Worm (Caenorhabditis elegans) whole organism, L1 larva: ENCODE data around the gene klc-2.

Source experiments
- aly-2 ChIP-seq: fragments of 150-350 bp; optimal IDR thresholded peaks from 2 replicates; lab custom pipeline; 2014; ENCODE audit warnings: missing biosample characterization, missing genetic modification characterization
- ceh-90 ChIP-seq: sonication (generic microtip); optimal IDR thresholded peaks from 2 replicates; lab custom pipeline; 2016; ENCODE audit warnings: missing genetic modification characterization, missing compliant biosample characterization
- dpl-1 ChIP-seq, 3 experiments: fragments of 150-350 bp in 2 of 3; sonication (generic microtip) in 1 of 3; optimal IDR thresholded peaks; 2 replicates each; lab custom pipeline; 2014 to 2017; ENCODE audit warnings: missing biosample characterization in 3 of 3, missing genetic modification characterization in 3 of 3, missing genetic modification reagents in 3 of 3
- dsc-1 ChIP-seq: sonication (generic microtip); optimal IDR thresholded peaks from 2 replicates; lab custom pipeline; 2016; ENCODE audit warnings: mild to moderate bottlenecking, missing genetic modification characterization, missing compliant biosample characterization
- efl-1 ChIP-seq, 4 experiments: fragments of 150-350 bp; optimal IDR thresholded peaks in 3 of 4; peaks in 1 of 4; 1 replicate in 1 of 4; 2 replicates in 3 of 4; lab custom pipeline; 2014; ENCODE audit warnings: missing biosample characterization in 2 of 4, missing genetic modification characterization in 2 of 4, missing genetic modification reagents in 2 of 4
- efl-3 ChIP-seq: fragments of 200-800 bp; sonication (Bioruptor generic); optimal IDR thresholded peaks from 2 replicates; lab custom pipeline; 2018; ENCODE audit warnings: mild to moderate bottlenecking, missing genetic modification characterization, missing compliant biosample characterization
- egl-13 ChIP-seq: sonication (generic microtip); optimal IDR thresholded peaks from 2 replicates; lab custom pipeline; 2016; ENCODE audit warnings: missing genotype, missing genetic modification reagents, missing genetic modification characterization, missing compliant biosample characterization
- fkh-10 ChIP-seq: sonication (generic microtip); optimal IDR thresholded peaks from 2 replicates; lab custom pipeline; 2017; ENCODE audit warnings: missing biosample characterization, missing genetic modification reagents, missing genetic modification characterization
- fkh-4 ChIP-seq: sonication (generic microtip); optimal IDR thresholded peaks from 2 replicates; lab custom pipeline; 2016; ENCODE audit warnings: missing compliant biosample characterization, missing genetic modification characterization, borderline replicate concordance
- fkh-8 ChIP-seq: sonication (generic microtip); optimal IDR thresholded peaks from 2 replicates; lab custom pipeline; 2016; ENCODE audit warnings: mild to moderate bottlenecking, missing genetic modification characterization, missing compliant biosample characterization
- fos-1 ChIP-seq: fragments of 150-350 bp; optimal IDR thresholded peaks from 2 replicates; lab custom pipeline; 2014; ENCODE audit warnings: missing biosample characterization, missing genetic modification characterization
- hlh-4 ChIP-seq: sonication (generic microtip); optimal IDR thresholded peaks from 2 replicates; lab custom pipeline; 2016; ENCODE audit warnings: mild to moderate bottlenecking, missing genetic modification characterization, missing compliant biosample characterization
- jun-1 ChIP-seq: fragments of 150-350 bp; optimal IDR thresholded peaks from 2 replicates; lab custom pipeline; 2014; ENCODE audit warnings: missing biosample characterization, missing genetic modification reagents, missing genetic modification characterization
- lin-13 ChIP-seq: fragments of 150-350 bp; optimal IDR thresholded peaks from 2 replicates; lab custom pipeline; 2014; ENCODE audit warnings: missing biosample characterization, missing genetic modification reagents, missing genetic modification characterization
- lin-35 ChIP-seq, 2 experiments: fragments of 150-350 bp; optimal IDR thresholded peaks; 2 replicates each; lab custom pipeline; 2014; ENCODE audit warnings: missing biosample characterization in 2 of 2, missing genetic modification characterization in 2 of 2, missing genetic modification reagents in 2 of 2
- lir-3 ChIP-seq: sonication (generic microtip); optimal IDR thresholded peaks from 2 replicates; lab custom pipeline; 2016; ENCODE audit warnings: mild to moderate bottlenecking, missing genetic modification characterization, moderate library complexity, missing compliant biosample characterization; ENCODE audit not compliant: poor library complexity
- lsy-2 ChIP-seq, 2 experiments: fragments of 150-350 bp; optimal IDR thresholded peaks; 2 replicates each; lab custom pipeline; 2014; ENCODE audit warnings: missing biosample characterization in 2 of 2, missing genetic modification characterization in 2 of 2
- mep-1 ChIP-seq: fragments of 150-350 bp; optimal IDR thresholded peaks from 2 replicates; lab custom pipeline; 2014; ENCODE audit warnings: missing biosample characterization, missing genetic modification characterization
- nhr-20 ChIP-seq: sonication (generic microtip); optimal IDR thresholded peaks from 2 replicates; lab custom pipeline; 2016; ENCODE audit warnings: mild to moderate bottlenecking, missing genetic modification characterization, missing compliant biosample characterization
- nhr-237 ChIP-seq: fragments of 150-350 bp; optimal IDR thresholded peaks from 2 replicates; lab custom pipeline; 2014; ENCODE audit warnings: missing biosample characterization, missing genetic modification characterization
- nhr-28 ChIP-seq: fragments of 150-350 bp; optimal IDR thresholded peaks from 2 replicates; lab custom pipeline; 2014; ENCODE audit warnings: missing biosample characterization, missing genetic modification characterization
- nhr-77 ChIP-seq: fragments of 150-350 bp; optimal IDR thresholded peaks from 2 replicates; lab custom pipeline; 2014; ENCODE audit warnings: missing biosample characterization, missing genetic modification characterization
- nhr-84 ChIP-seq: sonication (generic microtip); optimal IDR thresholded peaks from 2 replicates; lab custom pipeline; 2017; ENCODE audit warnings: missing biosample characterization, missing genetic modification characterization
- pax-3 ChIP-seq: fragments of 200-800 bp; sonication (Bioruptor generic); optimal IDR thresholded peaks from 2 replicates; lab custom pipeline; 2018; ENCODE audit warnings: mild to moderate bottlenecking, missing genetic modification characterization, moderate library complexity, missing compliant biosample characterization
- rnt-1 ChIP-seq: sonication (generic microtip); optimal IDR thresholded peaks from 2 replicates; lab custom pipeline; 2016; ENCODE audit warnings: mild to moderate bottlenecking, missing genetic modification characterization, moderate library complexity, missing compliant biosample characterization
- skn-1 ChIP-seq: fragments of 150-350 bp; optimal IDR thresholded peaks from 2 replicates; lab custom pipeline; 2014; ENCODE audit warnings: missing biosample characterization, missing genetic modification characterization
- sox-4 ChIP-seq: sonication (generic microtip); optimal IDR thresholded peaks from 2 replicates; lab custom pipeline; 2016; ENCODE audit warnings: missing genetic modification characterization, missing compliant biosample characterization
- unc-98 ChIP-seq: fragments of 200-800 bp; sonication (Bioruptor generic); IDR thresholded peaks from 2 replicates; pipeline ENCODE4 v1.3.6; 2022; ENCODE audit warnings: missing genetic modification characterization, missing compliant biosample characterization
- xbp-1 ChIP-seq: sonication (generic microtip); optimal IDR thresholded peaks from 2 replicates; lab custom pipeline; 2016; ENCODE audit warnings: missing genetic modification characterization, missing compliant biosample characterization
- zip-4 ChIP-seq: fragments of 200-800 bp; sonication (Bioruptor generic); optimal IDR thresholded peaks from 2 replicates; lab custom pipeline; 2018; ENCODE audit warnings: mild to moderate bottlenecking, missing genetic modification characterization, moderate library complexity, missing compliant biosample characterization
- ztf-4 ChIP-seq: fragments of 150-350 bp; optimal IDR thresholded peaks from 2 replicates; lab custom pipeline; 2014; ENCODE audit warnings: missing biosample characterization, missing genetic modification characterization

Gene klc-2

DNA sequence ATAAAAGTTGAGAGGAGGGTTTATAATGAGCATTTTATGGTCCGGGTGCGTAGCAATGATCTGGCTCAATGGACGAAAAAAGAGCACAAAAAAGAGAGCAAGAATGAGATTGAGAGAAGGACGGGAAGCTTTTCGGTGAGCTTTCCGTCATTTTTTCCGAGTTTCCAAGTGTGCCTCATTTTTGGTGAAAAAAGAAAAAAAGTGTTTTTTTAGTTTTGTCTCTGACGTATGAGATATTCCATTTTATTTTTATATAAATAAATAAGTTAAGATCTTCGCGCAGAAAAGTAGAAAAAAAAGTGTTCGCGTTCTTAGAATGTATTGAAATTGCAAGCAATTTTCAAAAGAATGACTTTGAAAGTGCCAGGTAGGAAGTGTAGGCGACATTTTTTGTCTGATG, 38.8 kb upstream of the klc-2 start, which contains the start of gene memb-2:
Gene memb-2 (minus strand): TSS at position 101 of the 400 bp plus-strand sequence.
- TF ChIP-seq mep-1 (tag; lab: Kevin White, UChicago) (no peak), unc-98 (GFP tag; lab: Robert Waterston, UW) (no peak), skn-1 (no peak), egl-13 (tag; lab: Kevin White, UChicago) (no peak), sox-4 (tag; lab: Kevin White, UChicago) (no peak), nhr-20 (tag; lab: Kevin White, UChicago) (no peak), pax-3 (no peak), fkh-10 (GFP tag; lab: Kevin White, UChicago) (no peak), nhr-77 (tag; lab: Kevin White, UChicago) (no peak), nhr-237 (tag; lab: Kevin White, UChicago) (no peak), nhr-84 (tag; lab: Kevin White, UChicago) (no peak), rnt-1 (tag; lab: Kevin White, UChicago) (no peak), jun-1 (tag; lab: Kevin White, UChicago) (no peak), nhr-28 (tag; lab: Kevin White, UChicago) (no peak)

DNA sequence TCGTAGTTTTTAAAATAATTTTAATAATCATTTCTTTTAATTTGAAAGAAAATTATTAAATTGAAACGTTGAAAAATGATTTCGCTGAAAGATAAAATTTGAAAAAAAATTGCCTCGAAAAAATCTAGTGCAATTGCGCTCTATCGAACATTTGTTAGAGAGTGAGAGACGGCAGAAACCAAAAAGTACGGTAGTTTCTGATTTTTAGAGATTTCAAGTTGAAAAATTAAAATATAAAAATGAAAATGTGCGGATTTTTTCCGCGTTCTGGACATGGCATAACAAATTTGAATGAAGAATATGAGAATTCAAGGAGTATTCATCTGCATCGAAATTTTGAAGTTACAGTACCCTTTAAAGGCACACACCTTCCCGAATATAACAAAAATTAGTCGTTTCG, 38.2 kb upstream of the klc-2 start:
- TF ChIP-seq efl-1 (optimal IDR thresholded peaks at IDR 0.05; lab: Kevin White, UChicago), result peak; percentile 25 to 45
- peak; percentile 30 to 69 for TF ChIP-seq efl-1 (GFP tag; optimal IDR thresholded peaks at IDR 0.05 in 1 of 2; lab: Kevin White, UChicago)
- TF ChIP-seq lin-35 (GFP tag; optimal IDR thresholded peaks at IDR 0.05; lab: Kevin White, UChicago), result peak in 1 of 2 experiments; percentile 53
- TF ChIP-seq nhr-84 (tag; lab: Kevin White, UChicago), result no peak
- peak; percentile 23 for TF ChIP-seq mep-1 (tag; lab: Kevin White, UChicago)
- peak in 1 of 3 experiments; percentile 61 for TF ChIP-seq dpl-1 (GFP tag; optimal IDR thresholded peaks at IDR 0.05; lab: Kevin White, UChicago)
- TF ChIP-seq lsy-2 (tag; optimal IDR thresholded peaks at IDR 0.05; lab: Kevin White, UChicago), result peak in 1 of 2 experiments; percentile 79

DNA sequence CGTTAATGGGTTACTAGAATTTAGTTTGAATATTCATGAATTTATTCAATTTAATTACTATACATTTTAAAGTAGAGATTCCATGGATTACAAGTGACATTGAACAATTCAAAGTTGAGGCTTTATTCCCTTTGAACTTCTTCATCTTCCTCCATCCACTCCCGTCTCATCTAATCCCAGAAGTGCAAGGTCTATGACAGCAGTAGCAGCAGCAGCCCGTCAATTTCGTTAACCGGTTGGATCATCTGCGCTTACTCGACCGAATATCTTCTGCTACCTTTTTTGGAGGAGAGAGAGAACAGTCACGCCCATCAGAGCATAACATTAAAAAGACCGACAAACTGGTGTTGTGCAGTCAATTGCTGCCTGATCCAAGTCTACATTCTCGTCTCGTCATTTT, 36.1 kb upstream of the klc-2 start, which contains the start of gene M03E7.2:
Gene M03E7.2 (plus strand): TSS at position 301 of the 400 bp plus-strand sequence.
- TF ChIP-seq fkh-8 (no peak), efl-1 (optimal IDR thresholded peaks at IDR 0.05; lab: Kevin White, UChicago) (no peak), efl-1 (GFP tag; optimal IDR thresholded peaks at IDR 0.05 in 1 of 2; lab: Kevin White, UChicago) (peak in 1 of 2 experiments; percentile 83)

DNA sequence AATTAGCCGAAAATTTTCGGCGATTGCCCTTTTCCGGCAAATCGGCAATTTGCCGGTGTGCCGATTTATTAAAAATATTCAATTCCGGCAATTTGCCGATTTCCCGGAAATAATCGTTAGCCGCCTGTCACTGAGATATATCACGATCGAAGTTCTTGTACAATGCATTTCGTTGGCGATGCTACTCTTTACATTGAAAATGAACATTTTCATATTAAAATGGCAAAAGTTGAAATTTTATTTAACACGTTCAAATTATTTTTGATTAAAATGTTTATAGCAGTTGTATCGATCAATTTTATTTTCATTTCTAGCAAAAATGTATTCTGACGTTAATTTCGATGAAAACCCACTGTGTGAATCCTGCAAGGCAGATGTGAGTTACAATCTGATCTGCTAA, 33.5 kb upstream of the klc-2 start, which contains the start of gene M03E7.3:
Gene M03E7.3 (plus strand): TSS at position 301 of the 400 bp plus-strand sequence.
- TF ChIP-seq dsc-1, result no peak
- no peak for TF ChIP-seq nhr-20 (tag; lab: Kevin White, UChicago)

DNA sequence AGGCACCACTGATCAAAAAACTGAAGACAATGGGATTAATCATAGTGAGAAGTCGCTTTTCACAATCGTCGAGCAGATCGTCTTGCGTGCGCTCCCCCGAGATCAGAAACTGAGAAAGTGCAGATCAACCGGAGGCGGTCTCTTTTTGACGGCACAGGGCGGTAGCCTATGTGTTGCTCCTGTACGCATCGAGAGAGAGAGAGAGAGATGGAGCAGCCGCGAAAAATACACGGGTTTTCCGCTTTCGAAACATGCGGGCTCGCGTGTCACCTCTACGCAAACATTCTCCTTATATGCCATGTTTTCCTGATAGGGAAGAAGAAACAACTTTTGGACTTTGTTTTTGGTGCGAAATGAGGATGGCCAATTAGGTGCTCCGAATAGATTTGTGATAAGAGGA, 31.9 kb upstream of the klc-2 start, which contains the start of gene lrpc-1:
Gene lrpc-1 (minus strand): TSS at position 101 of the 400 bp plus-strand sequence.
- TF ChIP-seq nhr-77 (tag; lab: Kevin White, UChicago) (no peak), fkh-4 (tag; lab: Kevin White, UChicago) (no peak), unc-98 (GFP tag; lab: Robert Waterston, UW) (no peak), ceh-90 (no peak), fos-1 (no peak), xbp-1 (tag; lab: Kevin White, UChicago) (no peak), ztf-4 (no peak), nhr-28 (tag; lab: Kevin White, UChicago) (no peak), jun-1 (tag; lab: Kevin White, UChicago) (no peak), lir-3 (tag; lab: Kevin White, UChicago) (no peak), lin-13 (GFP tag; lab: Kevin White, UChicago) (no peak), hlh-4 (tag; lab: Kevin White, UChicago) (no peak), pax-3 (no peak), efl-3 (GFP tag; lab: Kevin White, UChicago) (no peak), zip-4 (GFP tag; lab: Kevin White, UChicago) (no peak), lin-35 (GFP tag; optimal IDR thresholded peaks at IDR 0.05; lab: Kevin White, UChicago) (no peak), aly-2 (tag; lab: Kevin White, UChicago) (no peak)
